Worm (Caenorhabditis elegans) whole organism, mixed stage, embryonic: ENCODE results near the gene ncx-6.

Experiments
- M03D4.4 ChIP-seq: sonication (generic microtip); optimal IDR thresholded peaks from 2 replicates; lab custom pipeline; 2017; ENCODE audit warnings: mild to moderate bottlenecking, missing genetic modification characterization, missing compliant biosample characterization
- bed-3 ChIP-seq: fragments of 200-800 bp; sonication (Bioruptor generic); optimal IDR thresholded peaks from 3 replicates; lab custom pipeline; 2018; ENCODE audit warnings: mild to moderate bottlenecking, missing genetic modification characterization, moderate library complexity, missing compliant biosample characterization
- blmp-1 ChIP-seq: fragments of 150-350 bp; optimal IDR thresholded peaks from 2 replicates; lab custom pipeline; 2014; ENCODE audit warnings: missing biosample characterization, missing genetic modification characterization
- ceh-39 ChIP-seq: fragments of 150-350 bp; optimal IDR thresholded peaks from 2 replicates; lab custom pipeline; 2014; ENCODE audit warnings: missing biosample characterization, missing genetic modification characterization
- ceh-43 ChIP-seq: fragments of 200-800 bp; sonication (Bioruptor generic); optimal IDR thresholded peaks from 2 replicates; lab custom pipeline; 2018; ENCODE audit warnings: mild to moderate bottlenecking, missing genetic modification characterization, moderate library complexity, missing compliant biosample characterization
- ceh-83 ChIP-seq: fragments of 200-800 bp; sonication (Bioruptor generic); optimal IDR thresholded peaks from 2 replicates; lab custom pipeline; 2018; ENCODE audit warnings: mild to moderate bottlenecking, missing genetic modification characterization, missing compliant biosample characterization
- ces-1 ChIP-seq: fragments of 150-350 bp; optimal IDR thresholded peaks from 2 replicates; lab custom pipeline; 2014; ENCODE audit warnings: missing biosample characterization, missing genetic modification reagents, missing genetic modification characterization
- cnd-1 ChIP-seq: fragments of 200-800 bp; sonication (Bioruptor generic); optimal IDR thresholded peaks from 2 replicates; lab custom pipeline; 2018; ENCODE audit warnings: mild to moderate bottlenecking, missing genetic modification characterization, missing compliant biosample characterization
- drap-1 ChIP-seq: fragments of 200-800 bp; sonication (Bioruptor generic); optimal IDR thresholded peaks from 3 replicates; lab custom pipeline; 2018; ENCODE audit warnings: mild to moderate bottlenecking, missing genetic modification characterization, missing compliant biosample characterization
- elt-3 ChIP-seq: fragments of 150-350 bp; optimal IDR thresholded peaks from 2 replicates; lab custom pipeline; 2014; ENCODE audit warnings: missing biosample characterization, missing genetic modification characterization
- flh-1 ChIP-seq: fragments of 200-800 bp; sonication (Bioruptor generic); optimal IDR thresholded peaks from 2 replicates; lab custom pipeline; 2018; ENCODE audit warnings: mild to moderate bottlenecking, missing genetic modification characterization, moderate library complexity, missing compliant biosample characterization
- ham-2 ChIP-seq: fragments of 200-800 bp; sonication (Bioruptor generic); optimal IDR thresholded peaks from 2 replicates; lab custom pipeline; 2018; ENCODE audit warnings: mild to moderate bottlenecking, missing genetic modification characterization, missing compliant biosample characterization
- hlh-1 ChIP-seq: fragments of 150-350 bp; optimal IDR thresholded peaks from 2 replicates; lab custom pipeline; 2014; ENCODE audit warnings: missing biosample characterization, missing genetic modification reagents, missing genetic modification characterization
- lin-13 ChIP-seq: fragments of 150-350 bp; optimal IDR thresholded peaks from 2 replicates; lab custom pipeline; 2014; ENCODE audit warnings: missing biosample characterization, missing genetic modification characterization
- lsy-2 ChIP-seq: fragments of 150-350 bp; optimal IDR thresholded peaks from 2 replicates; lab custom pipeline; 2014; ENCODE audit warnings: missing biosample characterization, missing genetic modification characterization
- mep-1 ChIP-seq: fragments of 150-350 bp; optimal IDR thresholded peaks from 2 replicates; lab custom pipeline; 2017; ENCODE audit warnings: missing biosample characterization, missing genetic modification reagents, missing genetic modification characterization, inconsistent platforms
- mls-2 ChIP-seq: sonication (generic microtip); optimal IDR thresholded peaks from 2 replicates; lab custom pipeline; 2016; ENCODE audit warnings: mild to moderate bottlenecking, missing genetic modification characterization, moderate library complexity, missing compliant biosample characterization
- nhr-12 ChIP-seq: fragments of 150-350 bp; optimal IDR thresholded peaks from 2 replicates; lab custom pipeline; 2014; ENCODE audit warnings: missing biosample characterization, missing genetic modification characterization
- nhr-2 ChIP-seq: fragments of 150-350 bp; optimal IDR thresholded peaks from 2 replicates; lab custom pipeline; 2014; ENCODE audit warnings: missing biosample characterization, missing genetic modification characterization
- nhr-237 ChIP-seq: fragments of 150-350 bp; optimal IDR thresholded peaks from 2 replicates; lab custom pipeline; 2014; ENCODE audit warnings: missing biosample characterization, missing genetic modification characterization
- nhr-28 ChIP-seq: fragments of 150-350 bp; optimal IDR thresholded peaks from 2 replicates; lab custom pipeline; 2014; ENCODE audit warnings: missing biosample characterization, missing genetic modification characterization
- sem-2 ChIP-seq: fragments of 200-800 bp; sonication (Bioruptor generic); optimal IDR thresholded peaks from 2 replicates; lab custom pipeline; 2018; ENCODE audit warnings: mild to moderate bottlenecking, missing genetic modification characterization, missing compliant biosample characterization
- snpc-4 ChIP-seq: fragments of 150-350 bp; optimal IDR thresholded peaks from 2 replicates; lab custom pipeline; 2014; ENCODE audit warnings: missing biosample characterization, missing genetic modification characterization
- sptf-1 ChIP-seq: sonication (generic microtip); optimal IDR thresholded peaks from 2 replicates; lab custom pipeline; 2017; ENCODE audit warnings: mild to moderate bottlenecking, missing genetic modification characterization, moderate library complexity, missing compliant biosample characterization
- unc-120 ChIP-seq: sonication (generic microtip); optimal IDR thresholded peaks from 2 replicates; lab custom pipeline; 2017; ENCODE audit warnings: missing genetic modification characterization, missing compliant biosample characterization; ENCODE audit not compliant: poor library complexity, severe bottlenecking
- unc-39 ChIP-seq: fragments of 150-350 bp; optimal IDR thresholded peaks from 2 replicates; lab custom pipeline; 2014; ENCODE audit warnings: missing biosample characterization, missing genetic modification characterization
- unc-62 ChIP-seq: fragments of 150-350 bp; optimal IDR thresholded peaks from 2 replicates; lab custom pipeline; 2014; ENCODE audit warnings: missing biosample characterization, missing genetic modification reagents, missing genetic modification characterization
- zip-8 ChIP-seq: fragments of 150-350 bp; optimal IDR thresholded peaks from 2 replicates; lab custom pipeline; 2014; ENCODE audit warnings: missing biosample characterization, missing genetic modification characterization

ncx-6 gene

DNA sequence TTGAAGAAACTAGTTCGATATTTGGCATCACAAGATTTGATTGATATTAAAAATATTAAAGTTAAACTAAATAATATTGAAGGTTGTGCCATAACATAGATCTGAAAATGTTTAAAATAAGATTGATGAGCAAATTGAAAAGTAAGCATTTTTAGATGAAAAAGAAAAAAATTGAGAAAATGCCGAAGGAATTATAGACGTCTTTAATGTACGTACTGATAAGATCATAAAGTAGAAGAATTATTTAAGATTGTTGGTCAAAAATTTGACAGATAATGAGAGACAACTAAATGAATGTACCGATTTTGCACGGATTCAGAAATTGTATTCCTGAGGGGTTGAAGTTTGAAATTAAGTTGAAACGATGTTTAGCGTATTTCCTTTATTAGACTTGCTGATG is 6.4 kb upstream of the ncx-6 start, which contains the start of gene ncx-7:
ncx-7 (minus strand) TSS at position 101 of the 400 bp plus-strand sequence.
- TF ChIP-seq lsy-2 (tag; lab: Kevin White, UChicago) (no peak), elt-3 (tag; lab: Kevin White, UChicago) (no peak), ceh-39 (tag; lab: Kevin White, UChicago) (no peak), hlh-1 (tag; lab: Kevin White, UChicago) (no peak)

ce11 chrIII:9717243-9717642 is 3.5 kb upstream of the ncx-6 start:
- TF ChIP-seq blmp-1 (tag; lab: Kevin White, UChicago) (no peak), nhr-237 (tag; lab: Kevin White, UChicago) (no peak), lin-13 (no peak), mls-2 (tag; lab: Kevin White, UChicago) (no peak), hlh-1 (tag; lab: Kevin White, UChicago) (no peak), lsy-2 (tag; lab: Kevin White, UChicago) (no peak), elt-3 (tag; lab: Kevin White, UChicago) (no peak), nhr-12 (tag; lab: Kevin White, UChicago) (no peak), ceh-39 (tag; lab: Kevin White, UChicago) (no peak), M03D4.4 (tag; lab: Kevin White, UChicago) (no peak), ces-1 (no peak), nhr-2 (tag; lab: Kevin White, UChicago) (no peak), snpc-4 (no peak), ham-2 (GFP tag; lab: Kevin White, UChicago) (no peak), bed-3 (GFP tag; lab: Kevin White, UChicago) (no peak), zip-8 (tag; lab: Kevin White, UChicago) (no peak), nhr-28 (tag; lab: Kevin White, UChicago) (no peak), ceh-43 (no peak), cnd-1 (tag; lab: Kevin White, UChicago) (no peak)

DNA sequence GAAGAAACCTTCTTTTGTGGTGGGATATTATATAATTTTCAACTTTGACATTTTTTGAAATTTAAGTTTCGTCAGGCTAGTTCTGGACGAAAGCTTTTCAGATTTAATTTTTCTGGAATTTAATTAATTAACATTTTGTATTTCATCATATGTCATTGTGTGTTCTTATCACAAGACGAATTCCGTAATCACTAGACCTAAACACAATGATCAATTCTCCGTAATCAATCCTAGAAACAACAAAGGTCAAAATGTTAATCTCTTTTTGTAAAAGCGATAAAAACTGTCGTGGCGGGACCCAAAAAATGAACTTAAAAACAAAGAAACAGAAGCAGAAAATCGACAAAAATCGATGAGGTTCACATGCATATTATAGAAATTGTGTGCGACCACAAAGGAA is 982 bp upstream of the ncx-6 start:
- TF ChIP-seq mls-2 (tag; lab: Kevin White, UChicago) (no peak), snpc-4 (no peak), sptf-1 (no peak), nhr-2 (tag; lab: Kevin White, UChicago) (no peak), ceh-83 (GFP tag; lab: Kevin White, UChicago) (no peak), elt-3 (tag; lab: Kevin White, UChicago) (no peak), drap-1 (GFP tag; lab: Kevin White, UChicago) (no peak), nhr-12 (tag; lab: Kevin White, UChicago) (no peak), ceh-43 (no peak), unc-62 (GFP tag; lab: Kevin White, UChicago) (no peak), blmp-1 (tag; lab: Kevin White, UChicago) (no peak), nhr-237 (tag; lab: Kevin White, UChicago) (no peak), zip-8 (tag; lab: Kevin White, UChicago) (no peak), nhr-28 (tag; lab: Kevin White, UChicago) (no peak), sem-2 (no peak), unc-120 (tag; lab: Kevin White, UChicago) (no peak), mep-1 (no peak), unc-39 (tag; lab: Kevin White, UChicago) (no peak), lin-13 (no peak)

DNA sequence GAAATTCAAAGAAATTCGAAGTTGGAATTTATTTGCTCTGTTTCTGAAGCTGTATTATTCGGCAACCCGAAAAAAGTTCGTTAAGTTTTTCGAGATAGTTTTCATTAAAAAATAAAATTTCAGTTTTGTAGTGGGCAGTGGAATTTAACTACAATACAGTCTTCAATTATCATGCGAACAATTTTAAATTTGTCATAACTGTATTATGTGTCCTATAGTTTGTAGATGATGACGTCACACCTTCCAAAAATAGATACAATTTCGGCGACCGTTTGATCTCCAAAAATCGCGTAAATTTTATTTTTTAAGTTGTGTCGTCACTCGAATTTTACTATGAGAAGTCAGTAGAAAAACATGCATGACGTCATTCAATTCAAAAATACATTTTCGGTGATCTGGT is 567 bp downstream of the ncx-6 start:
- no peak for TF ChIP-seq nhr-12 (tag; lab: Kevin White, UChicago)
- TF ChIP-seq unc-39 (tag; lab: Kevin White, UChicago), result no peak
- TF ChIP-seq zip-8 (tag; lab: Kevin White, UChicago), result peak; percentile 81
- TF ChIP-seq flh-1, result no peak
- TF ChIP-seq ham-2 (GFP tag; lab: Kevin White, UChicago), result no peak
- TF ChIP-seq, all 35 proteins: peak for 1

DNA sequence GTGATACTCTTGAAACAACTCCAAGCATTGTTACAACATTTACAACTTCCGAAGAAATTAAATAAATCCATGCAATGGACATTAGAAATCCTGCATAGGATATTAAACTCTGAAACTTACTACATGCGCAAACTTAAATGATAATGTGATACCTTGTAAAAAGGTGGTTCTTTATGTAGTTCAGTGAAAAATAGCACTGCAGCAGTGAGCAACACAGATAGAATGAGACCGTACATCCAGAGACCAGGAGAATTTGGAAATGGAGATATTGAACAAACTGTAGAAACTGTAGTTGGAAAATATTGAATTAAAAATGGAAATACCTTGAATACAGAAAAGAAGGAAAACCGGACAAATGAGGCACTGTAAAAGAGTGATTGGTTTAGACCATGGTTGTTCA is 2.6 kb downstream of the ncx-6 start:
- TF ChIP-seq nhr-28 (tag; lab: Kevin White, UChicago) (no peak), nhr-2 (tag; lab: Kevin White, UChicago) (no peak), snpc-4 (no peak), ceh-83 (GFP tag; lab: Kevin White, UChicago) (no peak), M03D4.4 (tag; lab: Kevin White, UChicago) (no peak), sem-2 (no peak), hlh-1 (tag; lab: Kevin White, UChicago) (no peak)
- TF ChIP-seq, all 35 proteins: peak for 0
